Worm (Caenorhabditis elegans) whole organism, L4/young adult: ENCODE data around the gene srz-10.

Experiments used
- W03F9.2 ChIP-seq: fragments of 150-350 bp; optimal IDR thresholded peaks from 2 replicates; lab custom pipeline; 2014; ENCODE audit warnings: missing biosample characterization, missing genetic modification characterization
- him-1 ChIP-seq: sonication (generic microtip); optimal IDR thresholded peaks from 2 replicates; lab custom pipeline; 2016; ENCODE audit warnings: missing genotype, missing genetic modification reagents, missing genetic modification characterization, missing compliant biosample characterization

ce11 chrV:15272263-15272662 is 36.6 kb downstream of the srz-10 start, which contains the start of gene T10H4.4:
- no peak for TF ChIP-seq him-1 (tag; lab: Kevin White, UChicago)
- no peak for TF ChIP-seq W03F9.2 (tag; lab: Kevin White, UChicago)
